Worm (Caenorhabditis elegans) whole organism, L3 larva: ENCODE measurements around the gene M02D8.7.

Source experiments
- R02D3.7 ChIP-seq: fragments of 150-350 bp; optimal IDR thresholded peaks from 2 replicates; lab custom pipeline; 2014; ENCODE audit warnings: missing biosample characterization, missing genetic modification characterization
- ZK546.5 ChIP-seq: sonication (generic microtip); optimal IDR thresholded peaks from 2 replicates; lab custom pipeline; 2017; ENCODE audit warnings: missing biosample characterization, missing genetic modification characterization
- aly-2 ChIP-seq: fragments of 150-350 bp; optimal IDR thresholded peaks from 2 replicates; lab custom pipeline; 2014; ENCODE audit warnings: missing biosample characterization, missing genetic modification characterization
- ama-1 ChIP-seq: fragments of 150-350 bp; optimal IDR thresholded peaks from 2 replicates; lab custom pipeline; 2018
- ceh-16 ChIP-seq: sonication (generic microtip); optimal IDR thresholded peaks from 2 replicates; lab custom pipeline; 2017; ENCODE audit warnings: missing biosample characterization, missing genetic modification characterization
- ceh-28 ChIP-seq: fragments of 150-350 bp; optimal IDR thresholded peaks from 2 replicates; lab custom pipeline; 2014; ENCODE audit warnings: missing biosample characterization, missing genetic modification reagents, missing genetic modification characterization
- ceh-9 ChIP-seq: sonication (generic microtip); optimal IDR thresholded peaks from 2 replicates; lab custom pipeline; 2018; ENCODE audit warnings: missing biosample characterization, missing genetic modification characterization
- daf-12 ChIP-seq: fragments of 150-350 bp; optimal IDR thresholded peaks from 2 replicates; lab custom pipeline; 2014; ENCODE audit warnings: missing biosample characterization, missing genetic modification reagents, missing genetic modification characterization
- egl-27 ChIP-seq: sonication (generic microtip); optimal IDR thresholded peaks from 4 replicates; lab custom pipeline; 2017; ENCODE audit warnings: missing biosample characterization, missing genetic modification reagents, missing genetic modification characterization
- elt-2 ChIP-seq: sonication (generic microtip); optimal IDR thresholded peaks from 2 replicates; lab custom pipeline; 2016; ENCODE audit warnings: missing genetic modification reagents, mild to moderate bottlenecking, missing genetic modification characterization, missing compliant biosample characterization
- elt-3 ChIP-seq, 3 experiments: fragments of 150-350 bp in 1 of 3; sonication (generic microtip) in 2 of 3; optimal IDR thresholded peaks; 2 replicates in 2 of 3; 4 replicates in 1 of 3; lab custom pipeline; 2014 to 2017; ENCODE audit warnings: missing biosample characterization in 3 of 3, missing genetic modification characterization in 3 of 3
- eor-1 ChIP-seq, 2 experiments: fragments of 150-350 bp; optimal IDR thresholded peaks; 2 replicates each; lab custom pipeline; 2014 to 2018; ENCODE audit warnings: missing biosample characterization in 2 of 2, missing genetic modification characterization in 2 of 2
- fkh-10 ChIP-seq: sonication (generic microtip); optimal IDR thresholded peaks from 2 replicates; lab custom pipeline; 2017; ENCODE audit warnings: missing biosample characterization, missing genetic modification reagents, missing genetic modification characterization
- fkh-2 ChIP-seq: fragments of 150-350 bp; optimal IDR thresholded peaks from 2 replicates; lab custom pipeline; 2014; ENCODE audit warnings: missing biosample characterization, missing genetic modification reagents, missing genetic modification characterization
- fos-1 ChIP-seq: fragments of 150-350 bp; optimal IDR thresholded peaks from 2 replicates; lab custom pipeline; 2014; ENCODE audit warnings: missing biosample characterization, missing genetic modification characterization
- hmg-11 ChIP-seq: sonication (generic microtip); optimal IDR thresholded peaks from 2 replicates; lab custom pipeline; 2016; ENCODE audit warnings: missing genetic modification characterization, missing compliant biosample characterization
- jun-1 ChIP-seq: fragments of 150-350 bp; optimal IDR thresholded peaks from 2 replicates; lab custom pipeline; 2014; ENCODE audit warnings: missing biosample characterization, missing genetic modification reagents, missing genetic modification characterization
- lin-15B ChIP-seq: fragments of 150-350 bp; optimal IDR thresholded peaks from 2 replicates; lab custom pipeline; 2014; ENCODE audit warnings: missing biosample characterization, missing genetic modification characterization
- mdl-1 ChIP-seq: fragments of 150-350 bp; optimal IDR thresholded peaks from 2 replicates; lab custom pipeline; 2014; ENCODE audit warnings: missing biosample characterization, missing genetic modification characterization
- nhr-12 ChIP-seq: fragments of 150-350 bp; optimal IDR thresholded peaks from 2 replicates; lab custom pipeline; 2014; ENCODE audit warnings: missing biosample characterization, missing genetic modification characterization
- nhr-23 ChIP-seq: fragments of 150-350 bp; optimal IDR thresholded peaks from 2 replicates; lab custom pipeline; 2014; ENCODE audit warnings: missing biosample characterization, missing genetic modification reagents, missing genetic modification characterization
- nhr-237 ChIP-seq: fragments of 150-350 bp; optimal IDR thresholded peaks from 2 replicates; lab custom pipeline; 2014; ENCODE audit warnings: missing biosample characterization, missing genetic modification characterization
- nhr-25 ChIP-seq: sonication (generic microtip); optimal IDR thresholded peaks from 2 replicates; lab custom pipeline; 2017; ENCODE audit warnings: missing biosample characterization, missing genetic modification characterization
- nhr-67 ChIP-seq: fragments of 150-350 bp; optimal IDR thresholded peaks from 2 replicates; lab custom pipeline; 2014; ENCODE audit warnings: missing biosample characterization, missing genetic modification characterization
- nhr-76 ChIP-seq: fragments of 150-350 bp; sonication (generic microtip); optimal IDR thresholded peaks from 5 replicates; lab custom pipeline; 2014; ENCODE audit warnings: missing biosample characterization, missing genetic modification characterization
- nhr-77 ChIP-seq: fragments of 150-350 bp; optimal IDR thresholded peaks from 2 replicates; lab custom pipeline; 2014; ENCODE audit warnings: missing biosample characterization, missing genetic modification characterization
- pha-4 ChIP-seq: fragments of 150-350 bp; optimal IDR thresholded peaks from 2 replicates; lab custom pipeline; 2014; ENCODE audit warnings: missing biosample characterization, missing genetic modification reagents, missing genetic modification characterization
- pqm-1 ChIP-seq: fragments of 150-350 bp; optimal IDR thresholded peaks from 2 replicates; lab custom pipeline; 2017; ENCODE audit warnings: missing biosample characterization, missing genetic modification characterization, inconsistent platforms
- sea-2 ChIP-seq: fragments of 150-350 bp; sonication (generic microtip); optimal IDR thresholded peaks from 4 replicates; lab custom pipeline; 2014; ENCODE audit warnings: missing biosample characterization, missing genetic modification reagents, missing genetic modification characterization
- skn-1 ChIP-seq: fragments of 150-350 bp; optimal IDR thresholded peaks from 2 replicates; lab custom pipeline; 2014; ENCODE audit warnings: missing biosample characterization, missing genetic modification characterization
- unc-39 ChIP-seq: sonication (generic microtip); optimal IDR thresholded peaks from 4 replicates; lab custom pipeline; 2017; ENCODE audit warnings: missing biosample characterization, missing genetic modification characterization
- unc-62 ChIP-seq: fragments of 150-350 bp; sonication (generic microtip); optimal IDR thresholded peaks from 4 replicates; lab custom pipeline; 2014; ENCODE audit warnings: missing biosample characterization, missing genetic modification reagents, missing genetic modification characterization
- zag-1 ChIP-seq: fragments of 150-350 bp; optimal IDR thresholded peaks from 2 replicates; lab custom pipeline; 2014; ENCODE audit warnings: missing biosample characterization, missing genetic modification characterization
- ztf-4 ChIP-seq: fragments of 150-350 bp; optimal IDR thresholded peaks from 2 replicates; lab custom pipeline; 2014; ENCODE audit warnings: missing biosample characterization, missing genetic modification characterization

M02D8.7 gene

DNA sequence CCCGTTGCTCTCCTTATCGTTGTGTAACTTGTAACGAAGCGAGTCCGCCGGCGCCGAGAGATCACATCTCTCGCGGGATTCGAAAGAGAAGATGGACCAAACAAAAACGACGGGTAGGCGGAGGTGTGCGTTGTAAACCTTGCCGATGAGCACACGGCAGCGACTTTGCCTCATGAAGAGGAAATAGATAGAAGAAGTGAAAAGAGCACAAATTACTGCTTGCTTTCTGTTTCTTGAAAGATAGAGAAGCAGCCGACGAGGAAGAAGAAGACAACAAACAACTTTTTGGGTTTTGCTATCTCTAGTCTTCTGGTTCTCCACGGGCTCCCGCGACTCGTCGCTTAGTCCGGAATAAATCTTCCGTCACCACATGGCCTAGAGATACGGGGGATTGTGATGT lies 19.0 kb downstream of the M02D8.7 start (continued):
- TF ChIP-seq daf-12 (tag; lab: Kevin White, UChicago) (no peak), egl-27 (tag; lab: Kevin White, UChicago) (no peak), nhr-237 (no peak), fkh-10 (GFP tag; lab: Kevin White, UChicago) (no peak)

DNA sequence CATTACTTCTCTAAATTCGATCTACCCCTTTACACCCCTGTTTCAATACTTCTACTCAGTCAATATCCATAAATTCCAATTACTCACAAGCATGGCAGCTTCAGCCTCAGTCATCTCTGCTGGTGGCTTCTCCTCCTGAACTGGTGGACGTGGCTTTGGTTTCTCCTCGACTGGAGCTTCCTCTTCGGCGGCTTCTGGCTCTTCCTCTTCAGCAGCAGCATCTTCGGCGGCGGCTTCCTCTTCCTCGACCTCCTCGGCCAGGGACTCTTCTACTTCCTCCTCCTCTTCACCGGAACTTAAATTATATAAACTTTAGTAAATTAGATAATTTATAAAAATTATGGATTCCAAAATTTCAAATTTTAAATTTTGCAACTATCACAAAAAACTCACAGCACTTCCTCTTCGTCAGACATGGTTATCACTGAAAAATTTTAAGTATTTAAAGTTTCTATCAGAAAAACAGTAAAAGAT lies 19.6 kb downstream of the M02D8.7 start, which contains the start of gene tnt-2:
Gene tnt-2, minus strand, starts transcription at position 424 of the 474 bp plus-strand sequence.
- TF ChIP-seq nhr-67 (tag; lab: Kevin White, UChicago) (no peak), ceh-16 (tag; lab: Kevin White, UChicago) (no peak), nhr-23 (tag; lab: Kevin White, UChicago) (no peak), unc-39 (tag; lab: Kevin White, UChicago) (no peak), pha-4 (tag; lab: Kevin White, UChicago) (no peak), elt-2 (tag; lab: Kevin White, UChicago) (no peak), fos-1 (tag; lab: Kevin White, UChicago) (no peak), ZK546.5 (tag; lab: Kevin White, UChicago) (no peak), nhr-76 (tag; lab: Kevin White, UChicago) (no peak), mdl-1 (tag; lab: Kevin White, UChicago) (no peak), ama-1 (no peak), pqm-1 (tag; lab: Kevin White, UChicago) (no peak), ztf-4 (tag; lab: Kevin White, UChicago) (no peak), eor-1 (tag; optimal IDR thresholded peaks at IDR 0.05; lab: Kevin White, UChicago) (no peak), hmg-11 (no peak), nhr-25 (tag; lab: Kevin White, UChicago) (no peak), unc-62 (no peak), sea-2 (GFP tag; lab: Kevin White, UChicago) (no peak), egl-27 (tag; lab: Kevin White, UChicago) (no peak), lin-15B (tag; lab: Kevin White, UChicago) (no peak)

DNA sequence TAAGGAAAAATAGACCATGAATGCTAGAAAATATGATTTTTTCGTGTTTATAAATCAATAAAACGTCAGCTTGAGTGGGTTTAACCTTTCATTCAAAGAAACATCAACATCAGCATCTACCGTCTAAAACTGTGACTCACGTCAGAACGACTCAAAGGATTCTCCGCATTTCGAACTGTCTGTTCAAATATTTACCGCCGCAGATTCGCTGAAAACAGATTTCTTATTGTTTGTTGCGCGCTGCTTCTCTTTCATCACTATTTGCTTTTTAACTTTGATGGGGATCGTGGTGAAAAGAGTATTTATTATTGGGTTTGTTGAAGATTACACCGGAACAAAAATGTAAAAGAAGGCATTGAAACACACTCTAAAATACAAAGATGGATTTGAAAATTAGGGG lies 21.5 kb downstream of the M02D8.7 start:
- TF ChIP-seq ceh-16 (tag; lab: Kevin White, UChicago) (no peak), zag-1 (tag; lab: Kevin White, UChicago) (no peak), pha-4 (tag; lab: Kevin White, UChicago) (peak; percentile 91), skn-1 (no peak)
- TF ChIP-seq, all 47 proteins: peak for 1

DNA sequence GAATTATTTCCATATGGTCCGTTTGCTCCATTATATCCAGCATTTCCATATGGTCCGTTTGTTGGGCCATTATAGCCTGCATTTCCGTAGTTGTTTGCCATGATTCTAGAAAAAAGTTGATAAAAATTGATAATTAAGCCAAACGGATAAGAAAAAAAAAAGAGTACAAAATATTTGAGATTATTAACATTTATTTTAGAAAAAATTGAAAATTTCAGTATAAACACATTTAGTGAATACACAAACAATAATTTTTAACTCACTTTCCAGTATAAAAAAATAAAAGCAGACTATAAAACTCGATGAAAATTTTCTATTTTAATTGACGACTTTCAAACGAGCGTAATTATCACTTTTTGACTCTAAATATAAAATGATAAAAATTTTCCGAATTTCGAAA lies 22.1 kb downstream of the M02D8.7 start, which contains the start of gene F53A9.9:
Gene F53A9.9, minus strand, starts transcription at position 101 of the 400 bp plus-strand sequence.
- TF ChIP-seq ceh-9 (no peak), unc-39 (tag; lab: Kevin White, UChicago) (no peak), nhr-237 (no peak), R02D3.7 (tag; lab: Kevin White, UChicago) (no peak), ZK546.5 (tag; lab: Kevin White, UChicago) (no peak), hmg-11 (no peak), aly-2 (tag; lab: Kevin White, UChicago) (no peak), nhr-23 (tag; lab: Kevin White, UChicago) (no peak), ceh-28 (no peak), ama-1 (no peak), nhr-12 (no peak), ceh-16 (tag; lab: Kevin White, UChicago) (no peak), fkh-2 (tag; lab: Kevin White, UChicago) (no peak), unc-62 (no peak), sea-2 (GFP tag; lab: Kevin White, UChicago) (no peak)

DNA sequence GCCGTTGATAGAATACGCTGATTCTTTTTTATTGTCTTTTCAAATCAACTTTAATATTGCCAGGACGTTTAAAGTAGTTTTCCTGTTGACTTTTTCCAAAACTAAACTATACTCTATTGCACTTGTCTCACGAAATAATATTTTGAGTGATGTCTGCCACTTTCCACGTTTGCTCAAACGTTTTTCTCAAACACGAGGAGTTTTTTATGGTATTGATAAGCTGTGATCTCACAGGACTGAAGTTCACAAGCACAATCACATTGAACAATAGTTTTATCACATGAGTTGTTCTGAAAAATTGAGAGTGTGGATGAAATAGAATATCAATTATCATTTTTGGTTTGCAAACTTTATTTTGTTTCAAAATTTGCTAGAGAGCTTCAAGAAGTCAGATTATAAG lies 22.9 kb downstream of the M02D8.7 start:
- peak; percentile 13 for TF ChIP-seq pqm-1 (tag; lab: Kevin White, UChicago)
- TF ChIP-seq unc-39 (tag; lab: Kevin White, UChicago), result no peak
- peak; percentile 67 for TF ChIP-seq pha-4 (tag; lab: Kevin White, UChicago)
- peak; percentile 78 for TF ChIP-seq elt-2 (tag; lab: Kevin White, UChicago)
- TF ChIP-seq nhr-12, result no peak
- no peak for TF ChIP-seq elt-3 (tag; optimal IDR thresholded peaks at IDR 0.05; lab: Kevin White, UChicago)

DNA sequence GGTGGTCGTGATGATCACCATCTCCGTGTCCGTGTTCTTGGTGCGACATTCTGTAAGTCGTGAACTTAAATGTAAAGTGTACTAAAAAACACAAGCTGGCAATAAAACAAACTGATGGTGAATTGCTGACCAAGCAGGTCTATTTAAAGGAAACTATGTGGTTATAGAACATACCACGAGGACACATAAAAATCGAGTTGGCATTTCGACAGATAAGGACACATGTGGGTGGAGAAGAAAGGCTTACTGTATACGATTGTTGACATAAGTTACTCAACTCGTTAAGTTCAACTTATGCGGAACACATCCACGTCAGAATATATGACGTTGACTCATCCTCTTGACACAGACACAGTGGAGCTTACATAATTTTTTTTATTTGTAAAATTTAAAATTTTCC lies 23.9 kb downstream of the M02D8.7 start, which contains the start of gene F53A9.8:
Gene F53A9.8, minus strand, starts transcription at position 49 of the 400 bp plus-strand sequence.
- TF ChIP-seq nhr-23 (tag; lab: Kevin White, UChicago) (no peak), elt-2 (tag; lab: Kevin White, UChicago) (peak; percentile 75), unc-39 (tag; lab: Kevin White, UChicago) (no peak), pqm-1 (tag; lab: Kevin White, UChicago) (peak; percentile 61), pha-4 (tag; lab: Kevin White, UChicago) (peak; percentile 71), jun-1 (no peak), elt-3 (tag; optimal IDR thresholded peaks at IDR 0.05; lab: Kevin White, UChicago) (no peak), nhr-77 (tag; lab: Kevin White, UChicago) (no peak)
